Worm (Caenorhabditis elegans): ENCODE data around the gene Y73C8C.3.

The Y73C8C.3 gene

ce11 chrV:3114973-3115372 lies at the start of gene Y73C8C.3:
Gene Y73C8C.3, plus strand, starts transcription at chrV:3115273.
- no peak for TF ChIP-seq sea-2 (GFP tag; optimal IDR thresholded peaks at IDR 0.05)
- TF ChIP-seq pqm-1 (tag; optimal IDR thresholded peaks at IDR 0.05): no peak
- TF ChIP-seq unc-62 (GFP tag; optimal IDR thresholded peaks at IDR 0.05): no peak
- TF ChIP-seq nhr-77 (tag; optimal IDR thresholded peaks at IDR 0.05): no peak
- no peak for TF ChIP-seq egl-5 (tag; optimal IDR thresholded peaks at IDR 0.05)
- TF ChIP-seq ztf-4 (tag; optimal IDR thresholded peaks at IDR 0.05): no peak
- TF ChIP-seq ceh-16 (tag; optimal IDR thresholded peaks at IDR 0.05): no peak
- no peak for TF ChIP-seq lsy-12 (tag; optimal IDR thresholded peaks at IDR 0.05)
- no peak for TF ChIP-seq zag-1 (tag; optimal IDR thresholded peaks at IDR 0.05)
- TF ChIP-seq lin-39 (tag; optimal IDR thresholded peaks at IDR 0.05): no peak
- TF ChIP-seq aly-2 (tag; optimal IDR thresholded peaks at IDR 0.05): no peak
- TF ChIP-seq ceh-9 (tag; optimal IDR thresholded peaks at IDR 0.05): no peak
- TF ChIP-seq nfya-1 (tag; optimal IDR thresholded peaks at IDR 0.05; ENCODE audit: insufficient read depth): no peak
- no peak for TF ChIP-seq snpc-4 (tag; optimal IDR thresholded peaks at IDR 0.05)
- no peak for TF ChIP-seq elt-2 (tag; optimal IDR thresholded peaks at IDR 0.05)
- no peak for TF ChIP-seq ceh-82 (tag; optimal IDR thresholded peaks at IDR 0.05)
- no peak for TF ChIP-seq mml-1 (tag; optimal IDR thresholded peaks at IDR 0.05)
- TF ChIP-seq mdl-1 (tag; optimal IDR thresholded peaks at IDR 0.05): no peak
- no peak for TF ChIP-seq ceh-28 (tag; optimal IDR thresholded peaks at IDR 0.05)

- no peak for TF ChIP-seq nhr-23 (tag; optimal IDR thresholded peaks at IDR 0.05)
- no peak for TF ChIP-seq elt-3 (tag; optimal IDR thresholded peaks at IDR 0.05)
- TF ChIP-seq nhr-67 (tag; optimal IDR thresholded peaks at IDR 0.05): no peak
- no peak for TF ChIP-seq nhr-237 (tag; optimal IDR thresholded peaks at IDR 0.05)
- TF ChIP-seq unc-62 (GFP tag; optimal IDR thresholded peaks at IDR 0.05): no peak
- TF ChIP-seq nhr-43 (tag; optimal IDR thresholded peaks at IDR 0.05; ENCODE audit: poor library complexity, severe bottlenecking): no peak
These were observed 49.1 kb upstream of the Y73C8C.3 start, which contains the start of gene srh-185 for ce11 chrV:3065928-3066327. Gene srh-185, plus strand, starts transcription at chrV:3066228.

ce11 chrV:3069101-3069500 lies 46.0 kb upstream of the Y73C8C.3 start, which contains the start of gene str-40:
Gene str-40, minus strand, starts transcription at chrV:3069201.
- TF ChIP-seq nhr-12 (tag; optimal IDR thresholded peaks at IDR 0.05): no peak
- no peak for TF ChIP-seq fos-1 (tag; optimal IDR thresholded peaks at IDR 0.05)
- TF ChIP-seq nfya-1 (tag; optimal IDR thresholded peaks at IDR 0.05; ENCODE audit: insufficient read depth): no peak
- no peak for TF ChIP-seq pha-4 (tag; optimal IDR thresholded peaks at IDR 0.05)
- no peak for TF ChIP-seq ztf-11 (tag; optimal IDR thresholded peaks at IDR 0.05)
- TF ChIP-seq ztf-4 (tag; optimal IDR thresholded peaks at IDR 0.05): no peak
- no peak for TF ChIP-seq ceh-82 (tag; optimal IDR thresholded peaks at IDR 0.05)
- TF ChIP-seq daf-12 (tag; optimal IDR thresholded peaks at IDR 0.05): no peak
- TF ChIP-seq skn-1 (tag; optimal IDR thresholded peaks at IDR 0.05): no peak
- no peak for TF ChIP-seq ceh-28 (tag; optimal IDR thresholded peaks at IDR 0.05)
- TF ChIP-seq nhr-67 (tag; optimal IDR thresholded peaks at IDR 0.05): no peak
- no peak for TF ChIP-seq R02D3.7 (tag; optimal IDR thresholded peaks at IDR 0.05)
- no peak for TF ChIP-seq sea-2 (GFP tag; optimal IDR thresholded peaks at IDR 0.05)

ce11 chrV:3071548-3071947 lies 43.5 kb upstream of the Y73C8C.3 start, which contains the start of gene C50H11.13:
Gene C50H11.13, minus strand, starts transcription at chrV:3071648.
- no peak for TF ChIP-seq elt-1 (tag; optimal IDR thresholded peaks at IDR 0.05)
- TF ChIP-seq ztf-11 (tag; optimal IDR thresholded peaks at IDR 0.05): no peak
- no peak for TF ChIP-seq elt-2 (tag; optimal IDR thresholded peaks at IDR 0.05)
- no peak for TF ChIP-seq nhr-23 (tag; optimal IDR thresholded peaks at IDR 0.05)
- no peak for TF ChIP-seq nhr-77 (tag; optimal IDR thresholded peaks at IDR 0.05)

ce11 chrV:3080792-3081191 lies 34.3 kb upstream of the Y73C8C.3 start, which contains the start of gene srt-5:
Gene srt-5, minus strand, starts transcription at chrV:3080892.
- TF ChIP-seq mdl-1 (tag; optimal IDR thresholded peaks at IDR 0.05): no peak
- no peak for TF ChIP-seq fkh-2 (tag; optimal IDR thresholded peaks at IDR 0.05)
- TF ChIP-seq nhr-11 (tag; optimal IDR thresholded peaks at IDR 0.05): no peak
- no peak for TF ChIP-seq ceh-9 (tag; optimal IDR thresholded peaks at IDR 0.05)
- TF ChIP-seq elt-2 (tag; optimal IDR thresholded peaks at IDR 0.05): no peak
- TF ChIP-seq ztf-11 (tag; optimal IDR thresholded peaks at IDR 0.05): no peak
- TF ChIP-seq nhr-12 (tag; optimal IDR thresholded peaks at IDR 0.05): no peak
- TF ChIP-seq daf-12 (tag; optimal IDR thresholded peaks at IDR 0.05): no peak
- TF ChIP-seq egl-27 (tag; optimal IDR thresholded peaks at IDR 0.05): no peak
- no peak for TF ChIP-seq mml-1 (tag; optimal IDR thresholded peaks at IDR 0.05)
- TF ChIP-seq R02D3.7 (tag; optimal IDR thresholded peaks at IDR 0.05): no peak
- TF ChIP-seq hmg-11 (tag; optimal IDR thresholded peaks at IDR 0.05): no peak
- no peak for TF ChIP-seq nhr-67 (tag; optimal IDR thresholded peaks at IDR 0.05)
- no peak for TF ChIP-seq lin-39 (tag; optimal IDR thresholded peaks at IDR 0.05)
- TF ChIP-seq pha-4 (tag; optimal IDR thresholded peaks at IDR 0.05): no peak
- no peak for TF ChIP-seq jun-1 (tag; optimal IDR thresholded peaks at IDR 0.05)
